Worm (Caenorhabditis elegans): ENCODE measurements around the gene mdt-19.

ce11 chrIII:2598491-2599065, 725 bp downstream of the mdt-19 start:
- TF ChIP-seq dmd-4 (tag; optimal IDR thresholded peaks at IDR 0.05; ENCODE audit: borderline replicate concordance) (no peak), hlh-30 (tag; optimal IDR thresholded peaks at IDR 0.05; ENCODE audit: insufficient read depth) (no peak), ceh-34 (tag; optimal IDR thresholded peaks at IDR 0.05) (no peak), pag-3 (tag; optimal IDR thresholded peaks at IDR 0.05; ENCODE audit: borderline replicate concordance) (no peak), ceh-2 (tag; optimal IDR thresholded peaks at IDR 0.05) (no peak), ttx-3 (tag; optimal IDR thresholded peaks at IDR 0.05) (no peak)

Data from whole organism, late embryonic.